Fruit fly (Drosophila melanogaster): ENCODE results near the gene CG3009.

- TF ChIP-seq Ets98B (GFP tag; IDR thresholded peaks at IDR 0.05) (no peak; the same call in 1 of the 2 replicates), CG15710 (tag; optimal IDR thresholded peaks at IDR 0.05) (no peak), Pif1B (GFP tag; optimal IDR thresholded peaks at IDR 0.05) (no peak), fd96Ca (GFP tag; IDR thresholded peaks at IDR 0.05) (no peak), CG34367 (tag; optimal IDR thresholded peaks at IDR 0.05) (no peak), CG13204 (GFP tag; optimal IDR thresholded peaks at IDR 0.05) (no peak), gl (tag; optimal IDR thresholded peaks at IDR 0.05) (no peak), EcR (GFP tag; optimal IDR thresholded peaks at IDR 0.05) (no peak), CG12605 (GFP tag; IDR thresholded peaks at IDR 0.05) (no peak), CG8301 (tag; optimal IDR thresholded peaks at IDR 0.05) (no peak)
Observed at dm6 chrX:4678913-4679812, 12.7 kb upstream of the CG3009 start, which contains the start of gene fzr.

Data from whole organism, pupa.